Fruit fly (Drosophila melanogaster): ENCODE measurements around the gene CG14907.

DNA sequence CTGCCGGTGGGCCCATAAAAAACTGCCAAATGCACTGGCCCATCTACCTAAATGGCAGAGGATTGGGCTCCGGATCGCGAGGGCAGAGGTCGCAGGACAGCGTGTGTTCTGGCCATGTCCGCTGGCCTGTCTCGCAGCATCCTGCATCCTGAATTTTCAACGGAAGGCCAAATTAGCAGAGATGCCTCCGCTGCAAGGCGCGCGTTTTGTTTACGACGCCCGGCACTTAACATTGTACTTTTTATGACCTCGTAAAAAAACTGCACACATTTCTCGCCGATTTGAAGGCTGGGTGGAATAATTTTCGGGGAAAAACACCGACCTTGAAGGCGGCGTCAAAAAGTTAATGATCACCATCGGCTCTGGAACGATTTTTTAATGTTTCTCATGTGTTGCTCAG, 48.8 kb upstream of the CG14907 start:
- TF ChIP-seq h (optimal IDR thresholded peaks at IDR 0.05) (no peak), Sin3A (optimal IDR thresholded peaks at IDR 0.05) (no peak), ttk (optimal IDR thresholded peaks at IDR 0.05) (no peak), insv (optimal IDR thresholded peaks at IDR 0.05) (no peak)

Data from Kc167 (cell line).